Worm (Caenorhabditis elegans) whole organism, L4 larva: Measurements from ENCODE around the gene C14B1.8.

ENCODE experiments used
- F37D6.2 ChIP-seq: sonication (generic microtip); optimal IDR thresholded peaks from 2 replicates; lab custom pipeline; 2016; ENCODE audit warnings: mild to moderate bottlenecking, missing genetic modification characterization, missing compliant biosample characterization
- F44E2.7 ChIP-seq: fragments of 200-800 bp; sonication (Bioruptor generic); IDR thresholded peaks from 2 replicates; pipeline ENCODE4 v2.1.2; 2022; ENCODE audit warnings: missing genetic modification characterization, missing compliant biosample characterization
- ZK337.2 ChIP-seq: fragments of 200-800 bp; sonication (Bioruptor generic); IDR thresholded peaks from 2 replicates; pipeline ENCODE4 v1.3.6; 2022; ENCODE audit warnings: missing genetic modification reagents, missing genetic modification characterization, missing compliant biosample characterization
- ZK546.5 ChIP-seq, 2 experiments: sonication (generic microtip); optimal IDR thresholded peaks; 2 replicates each; lab custom pipeline; 2017; ENCODE audit warnings: missing biosample characterization in 2 of 2, missing genetic modification characterization in 2 of 2
- aha-1 ChIP-seq: fragments of 150-350 bp; peaks from one replicate; lab custom pipeline; 2014; ENCODE audit warnings: missing biosample characterization, missing genetic modification characterization
- ama-1 ChIP-seq: fragments of 150-350 bp; optimal IDR thresholded peaks from 2 replicates; lab custom pipeline; 2014; ENCODE audit warnings: inconsistent platforms, mixed read lengths
- attf-4 ChIP-seq: sonication (generic microtip); optimal IDR thresholded peaks from 3 replicates; lab custom pipeline; 2017; ENCODE audit warnings: missing biosample characterization, missing genetic modification characterization
- ceh-44 ChIP-seq: fragments of 200-800 bp; sonication (Bioruptor generic); IDR thresholded peaks from 2 replicates; pipeline ENCODE4 v1.3.6; 2022; ENCODE audit warnings: missing genetic modification reagents, missing genetic modification characterization, missing compliant biosample characterization
- daf-16 ChIP-seq, 3 experiments: sonication (generic microtip); optimal IDR thresholded peaks; 2 replicates each; lab custom pipeline; 2016 to 2017; ENCODE audit warnings: missing genetic modification characterization in 3 of 3, missing genetic modification reagents in 3 of 3, mild to moderate bottlenecking in 2 of 3, missing compliant biosample characterization in 2 of 3, missing biosample characterization in 1 of 3, moderate library complexity in 1 of 3
- daf-19 ChIP-seq: fragments of 200-800 bp; sonication (Bioruptor generic); conservative IDR thresholded peaks from 2 replicates; pipeline ENCODE4 v1.3.6; 2022; ENCODE audit warnings: missing genetic modification characterization, missing compliant biosample characterization
- dpl-1 ChIP-seq: fragments of 150-350 bp; optimal IDR thresholded peaks from 2 replicates; lab custom pipeline; 2014; ENCODE audit warnings: missing biosample characterization, missing genetic modification reagents, missing genetic modification characterization
- dve-1 ChIP-seq: sonication (generic microtip); optimal IDR thresholded peaks from 2 replicates; lab custom pipeline; 2017; ENCODE audit warnings: antibody characterized with exemption, mild to moderate bottlenecking, missing genetic modification characterization, missing compliant biosample characterization; ENCODE audit not compliant: insufficient read depth
- egl-27 ChIP-seq: sonication (generic microtip); optimal IDR thresholded peaks from 3 replicates; lab custom pipeline; 2017; ENCODE audit warnings: missing biosample characterization, missing genetic modification reagents, missing genetic modification characterization
- fkh-10 ChIP-seq: fragments of 150-350 bp; optimal IDR thresholded peaks from 2 replicates; lab custom pipeline; 2014; ENCODE audit warnings: missing biosample characterization, missing genetic modification reagents, missing genetic modification characterization
- hif-1 ChIP-seq, 2 experiments: sonication (generic microtip); optimal IDR thresholded peaks; 2 replicates each; lab custom pipeline; 2016 to 2017; ENCODE audit warnings: missing compliant biosample characterization in 2 of 2, missing genetic modification characterization in 2 of 2, missing genetic modification reagents in 2 of 2, missing genotype in 2 of 2, mild to moderate bottlenecking in 1 of 2
- hlh-11 ChIP-seq: fragments of 200-800 bp; sonication (Bioruptor generic); optimal IDR thresholded peaks from 2 replicates; lab custom pipeline; 2018; ENCODE audit warnings: mild to moderate bottlenecking, missing genetic modification characterization, missing compliant biosample characterization
- hlh-30 ChIP-seq: sonication (generic microtip); optimal IDR thresholded peaks from 2 replicates; lab custom pipeline; 2017; ENCODE audit warnings: antibody characterized with exemption, mild to moderate bottlenecking, missing genetic modification characterization, missing compliant biosample characterization; ENCODE audit not compliant: insufficient read depth
- hmg-1.1 ChIP-seq: fragments of 200-800 bp; sonication (Bioruptor generic); IDR thresholded peaks from 2 replicates; pipeline ENCODE4 v1.3.6; 2022; ENCODE audit warnings: missing genetic modification reagents, missing genetic modification characterization, missing compliant biosample characterization
- jun-1 ChIP-seq: fragments of 150-350 bp; optimal IDR thresholded peaks from 2 replicates; lab custom pipeline; 2014; ENCODE audit warnings: missing biosample characterization, missing genetic modification reagents, missing genetic modification characterization
- lin-15B ChIP-seq: fragments of 150-350 bp; sonication (generic microtip); optimal IDR thresholded peaks from 3 replicates; lab custom pipeline; 2014; ENCODE audit warnings: missing biosample characterization, missing genetic modification characterization
- lin-38 ChIP-seq: fragments of 200-800 bp; sonication (Bioruptor generic); IDR thresholded peaks from 2 replicates; pipeline ENCODE4 v1.3.6; 2022; ENCODE audit warnings: missing genetic modification reagents, missing genetic modification characterization, missing compliant biosample characterization
- lin-39 ChIP-seq: fragments of 150-350 bp; optimal IDR thresholded peaks from 2 replicates; lab custom pipeline; 2014; ENCODE audit warnings: missing biosample characterization, missing genetic modification reagents, missing genetic modification characterization
- lsy-2 ChIP-seq, 2 experiments: fragments of 150-350 bp in 1 of 2; sonication (generic microtip) in 1 of 2; optimal IDR thresholded peaks; 2 replicates each; lab custom pipeline; 2014 to 2017; ENCODE audit warnings: missing biosample characterization in 2 of 2, missing genetic modification characterization in 2 of 2
- mep-1 ChIP-seq: fragments of 150-350 bp; sonication (generic microtip); optimal IDR thresholded peaks from 3 replicates; lab custom pipeline; 2014; ENCODE audit warnings: missing biosample characterization, missing genetic modification characterization
- mes-2 ChIP-seq: sonication (generic microtip); optimal IDR thresholded peaks from 2 replicates; lab custom pipeline; 2016; ENCODE audit warnings: missing genotype, mild to moderate bottlenecking, missing genetic modification characterization, missing compliant biosample characterization; ENCODE audit not compliant: poor library complexity, severe bottlenecking
- mxl-2 ChIP-seq: fragments of 200-800 bp; sonication (Bioruptor generic); conservative IDR thresholded peaks from 2 replicates; pipeline ENCODE4 v1.3.6; 2022; ENCODE audit warnings: missing genetic modification reagents, missing genetic modification characterization, missing compliant biosample characterization
- mxl-3 ChIP-seq: fragments of 200-800 bp; sonication (Bioruptor generic); optimal IDR thresholded peaks from 2 replicates; lab custom pipeline; 2018; ENCODE audit warnings: mild to moderate bottlenecking, missing genetic modification characterization, missing compliant biosample characterization
- nhr-76 ChIP-seq: fragments of 150-350 bp; optimal IDR thresholded peaks from 2 replicates; lab custom pipeline; 2014; ENCODE audit warnings: missing biosample characterization, missing genetic modification characterization
- nhr-77 ChIP-seq: fragments of 150-350 bp; optimal IDR thresholded peaks from 2 replicates; lab custom pipeline; 2014; ENCODE audit warnings: missing biosample characterization, missing genetic modification characterization
- rbr-2 ChIP-seq: sonication (generic microtip); optimal IDR thresholded peaks from 2 replicates; lab custom pipeline; 2016; ENCODE audit warnings: missing genotype, missing genetic modification characterization, missing compliant biosample characterization
- snpc-4 ChIP-seq: fragments of 150-350 bp; optimal IDR thresholded peaks from 2 replicates; lab custom pipeline; 2014; ENCODE audit warnings: missing biosample characterization, missing genetic modification characterization
- spr-1 ChIP-seq: sonication (generic microtip); optimal IDR thresholded peaks from 2 replicates; lab custom pipeline; 2016; ENCODE audit warnings: mild to moderate bottlenecking, missing genetic modification characterization, missing compliant biosample characterization
- ztf-11 ChIP-seq: fragments of 150-350 bp; optimal IDR thresholded peaks from 2 replicates; lab custom pipeline; 2014; ENCODE audit warnings: missing biosample characterization, missing genetic modification characterization

Gene C14B1.8

ce11 chrIII:3735509-3736255, 16.2 kb upstream of the C14B1.8 start:
- TF ChIP-seq nhr-77 (tag; lab: Kevin White, UChicago) (no peak), ZK546.5 (tag; optimal IDR thresholded peaks at IDR 0.05; lab: Kevin White, UChicago) (no peak), attf-4 (tag; lab: Kevin White, UChicago) (no peak), fkh-10 (GFP tag; lab: Kevin White, UChicago) (no peak), hlh-30 (tag; lab: Kevin White, UChicago) (peak; percentile 69), ceh-44 (no peak), lin-39 (tag; lab: Kevin White, UChicago) (no peak), ama-1 (lab: Kevin White, UChicago) (peak; percentile 76), spr-1 (tag; lab: Kevin White, UChicago) (no peak), dve-1 (tag; lab: Kevin White, UChicago) (peak; percentile 33), lin-15B (tag; lab: Kevin White, UChicago) (no peak), hlh-11 (tag; lab: Kevin White, UChicago) (peak; percentile 42), ZK337.2 (GFP tag; lab: Robert Waterston, UW) (no peak), mxl-2 (GFP tag; lab: Robert Waterston, UW) (no peak), aha-1 (tag; lab: Kevin White, UChicago) (peak; percentile 71), snpc-4 (tag; lab: Kevin White, UChicago) (no peak), jun-1 (tag; lab: Kevin White, UChicago) (no peak), mxl-3 (GFP tag; lab: Kevin White, UChicago) (peak; percentile 38), egl-27 (no peak), mep-1 (no peak), F37D6.2 (tag; lab: Kevin White, UChicago) (peak; percentile 1), nhr-76 (tag; lab: Kevin White, UChicago) (no peak), lsy-2 (tag; optimal IDR thresholded peaks at IDR 0.05; lab: Kevin White, UChicago) (no peak), rbr-2 (tag; lab: Kevin White, UChicago) (no peak), daf-16 (GFP tag; optimal IDR thresholded peaks at IDR 0.05; lab: Kevin White, UChicago) (no peak), daf-16 (tag; optimal IDR thresholded peaks at IDR 0.05; lab: Kevin White, UChicago) (no peak), ztf-11 (tag; lab: Kevin White, UChicago) (no peak)

ce11 chrIII:3734990-3735389, 15.5 kb upstream of the C14B1.8 start, which contains the start of gene evl-18:
TSS of gene evl-18 (minus strand) at chrIII:3735039.
- TF ChIP-seq dpl-1 (peak; percentile 58), hif-1 (tag; optimal IDR thresholded peaks at IDR 0.05; lab: Kevin White, UChicago) (no peak), dve-1 (tag; lab: Kevin White, UChicago) (no peak), daf-19 (no peak), hmg-1.1 (GFP tag; lab: Robert Waterston, UW) (no peak), ama-1 (lab: Kevin White, UChicago) (no peak), mes-2 (tag; lab: Kevin White, UChicago) (peak; percentile 15), lin-38 (peak; percentile 71), F44E2.7 (GFP tag; lab: Robert Waterston, UW) (no peak), lsy-2 (tag; optimal IDR thresholded peaks at IDR 0.05; lab: Kevin White, UChicago) (peak in 1 of 2 experiments; percentile 33)

- TF ChIP-seq mes-2 (tag; lab: Kevin White, UChicago), result peak; percentile 48
- no peak for TF ChIP-seq mxl-2 (GFP tag; lab: Robert Waterston, UW)
- peak in 1 of 2 experiments; percentile 32 for TF ChIP-seq lsy-2 (tag; optimal IDR thresholded peaks at IDR 0.05; lab: Kevin White, UChicago)
- no peak for TF ChIP-seq hlh-11 (tag; lab: Kevin White, UChicago)
- TF ChIP-seq mep-1, result no peak
- TF ChIP-seq egl-27, result no peak
- no peak for TF ChIP-seq F44E2.7 (GFP tag; lab: Robert Waterston, UW)
Measured at ce11 chrIII:3734007-3734406, 14.5 kb upstream of the C14B1.8 start, which contains the start of gene F34D10.3. TSS of gene F34D10.3 (plus strand) at chrIII:3734255.
